Fruit fly (Drosophila melanogaster) whole organism, embryonic: Measurements from ENCODE around the gene CG14220.

Experiments used
- CG1024 ChIP-seq: fragments of 200-800 bp; sonication (Bioruptor generic); IDR thresholded peaks from 2 replicates; pipeline ENCODE4 v1.3.6; 2022; ENCODE audit warnings: missing biosample characterization, missing genetic modification characterization
- CG11085 ChIP-seq: fragments of 200-800 bp; sonication (Bioruptor generic); IDR thresholded peaks from 2 replicates; pipeline ENCODE4 v1.3.6; 2022; ENCODE audit warnings: missing biosample characterization, missing genetic modification characterization
- CG11560 ChIP-seq: fragments of 200-800 bp; sonication (Bioruptor generic); IDR thresholded peaks from 3 replicates; pipeline ENCODE4 v1.3.6; 2022; ENCODE audit warnings: missing biosample characterization, missing genetic modification characterization
- CG12104 ChIP-seq: fragments of 200-800 bp; sonication (Bioruptor generic); optimal IDR thresholded peaks from 3 replicates; lab custom pipeline; 2016; ENCODE audit warnings: missing biosample characterization, missing genetic modification characterization
- CG12744 ChIP-seq: fragments of 200-800 bp; sonication (Bioruptor generic); optimal IDR thresholded peaks from 2 replicates; lab custom pipeline; 2016; ENCODE audit warnings: missing biosample characterization, missing genetic modification characterization
- CG13624 ChIP-seq: fragments of 200-800 bp; sonication (Bioruptor generic); optimal IDR thresholded peaks from 2 replicates; lab custom pipeline; 2016; ENCODE audit warnings: missing biosample characterization, missing genetic modification characterization
- CG13775 ChIP-seq: fragments of 200-800 bp; sonication (Bioruptor generic); optimal IDR thresholded peaks from 3 replicates; lab custom pipeline; 2017; ENCODE audit warnings: missing biosample characterization, mild to moderate bottlenecking, missing genetic modification characterization
- CG14441 ChIP-seq: fragments of 200-800 bp; sonication (Bioruptor generic); IDR thresholded peaks from 2 replicates; pipeline ENCODE4 v1.3.6; 2022; ENCODE audit warnings: missing biosample characterization, missing genetic modification characterization
- CG15269 ChIP-seq: fragments of 200-800 bp; sonication (Bioruptor generic); optimal IDR thresholded peaks from 2 replicates; lab custom pipeline; 2018; ENCODE audit warnings: missing biosample characterization, mild to moderate bottlenecking, missing genetic modification characterization, moderate library complexity
- CG16815 ChIP-seq: fragments of 200-800 bp; sonication (Bioruptor generic); optimal IDR thresholded peaks from 3 replicates; lab custom pipeline; 2017; ENCODE audit warnings: missing biosample characterization, mild to moderate bottlenecking, missing genetic modification characterization
- CG18476 ChIP-seq: fragments of 200-800 bp; sonication (Bioruptor generic); optimal IDR thresholded peaks from 2 replicates; lab custom pipeline; 2016; ENCODE audit warnings: missing biosample characterization, mild to moderate bottlenecking, missing genetic modification characterization
- CG18599 ChIP-seq: fragments of 200-800 bp; sonication (Bioruptor generic); optimal IDR thresholded peaks from 3 replicates; lab custom pipeline; 2017; ENCODE audit warnings: missing biosample characterization, missing genetic modification characterization, mild to moderate bottlenecking, moderate library complexity, missing genetic modification reagents
- CG2875 ChIP-seq: fragments of 200-800 bp; sonication (Bioruptor generic); optimal IDR thresholded peaks from 2 replicates; lab custom pipeline; 2017; ENCODE audit warnings: missing biosample characterization, mild to moderate bottlenecking, missing genetic modification characterization, missing genetic modification reagents
- CG2889 ChIP-seq: fragments of 200-800 bp; sonication (Bioruptor generic); IDR thresholded peaks from 3 replicates; pipeline ENCODE4 v1.3.6; 2022; ENCODE audit warnings: missing biosample characterization, missing genetic modification characterization
- CG30020 ChIP-seq: fragments of 200-800 bp; optimal IDR thresholded peaks from 2 replicates; lab custom pipeline; 2019; ENCODE audit warnings: missing biosample characterization, mild to moderate bottlenecking, missing genetic modification characterization, moderate library complexity
- CG3726 ChIP-seq: fragments of 200-800 bp; sonication (Bioruptor generic); IDR thresholded peaks from 3 replicates; pipeline ENCODE4, ENCODE4 v1.3.6; 2022; ENCODE audit warnings: missing biosample characterization, missing genetic modification characterization
- CG6654 ChIP-seq: fragments of 200-800 bp; sonication (Bioruptor generic); optimal IDR thresholded peaks from 2 replicates; lab custom pipeline; 2017; ENCODE audit warnings: missing biosample characterization, mild to moderate bottlenecking, missing genetic modification characterization
- CG6813 ChIP-seq: fragments of 200-800 bp; sonication (Bioruptor generic); optimal IDR thresholded peaks from 2 replicates; lab custom pipeline; 2017; ENCODE audit warnings: missing biosample characterization, missing genetic modification characterization, mild to moderate bottlenecking, moderate library complexity, missing genetic modification reagents
- CG7357 ChIP-seq: fragments of 200-800 bp; sonication (Bioruptor generic); IDR thresholded peaks from 3 replicates; pipeline ENCODE4 v1.3.6; 2022; ENCODE audit warnings: missing biosample characterization, missing genetic modification characterization
- CG9817 ChIP-seq: fragments of 200-800 bp; sonication (Bioruptor generic); optimal IDR thresholded peaks from 2 replicates; lab custom pipeline; 2018; ENCODE audit warnings: missing biosample characterization, mild to moderate bottlenecking, missing genetic modification characterization, moderate library complexity
- CG9932 ChIP-seq: fragments of 200-800 bp; sonication (Bioruptor generic); IDR thresholded peaks from 2 replicates; pipeline ENCODE4 v1.3.6; 2022; ENCODE audit warnings: missing biosample characterization, missing genetic modification characterization
- CkIIα-i1 ChIP-seq: fragments of 200-800 bp; sonication (Bioruptor generic); IDR thresholded peaks from 2 replicates; pipeline ENCODE4 v1.3.6; 2022; ENCODE audit warnings: missing biosample characterization, missing genetic modification characterization
- CrebB ChIP-seq: fragments of 200-800 bp; sonication (Bioruptor generic); optimal IDR thresholded peaks from 3 replicates; lab custom pipeline; 2018; ENCODE audit warnings: missing biosample characterization, mild to moderate bottlenecking, missing genetic modification characterization
- Fer1 ChIP-seq: fragments of 200-800 bp; sonication (Bioruptor generic); optimal IDR thresholded peaks from 2 replicates; lab custom pipeline; 2017; ENCODE audit warnings: missing biosample characterization, mild to moderate bottlenecking, missing genetic modification characterization
- Hand ChIP-seq: fragments of 200-800 bp; sonication (Bioruptor generic); optimal IDR thresholded peaks from 2 replicates; lab custom pipeline; 2017; ENCODE audit warnings: mild to moderate bottlenecking, missing biosample characterization, missing genetic modification reagents, missing genetic modification characterization
- MTF-1 ChIP-seq: fragments of 200-800 bp; sonication (Bioruptor generic); optimal IDR thresholded peaks from 2 replicates; lab custom pipeline; 2018; ENCODE audit warnings: missing biosample characterization, mild to moderate bottlenecking, missing genetic modification characterization, borderline replicate concordance
- Mes4 ChIP-seq: fragments of 200-800 bp; sonication (Bioruptor generic); optimal IDR thresholded peaks from 2 replicates; lab custom pipeline; 2016; ENCODE audit warnings: missing biosample characterization, missing genetic modification characterization
- Oli ChIP-seq: fragments of 200-800 bp; sonication (Bioruptor generic); optimal IDR thresholded peaks from 2 replicates; lab custom pipeline; 2018; ENCODE audit warnings: missing biosample characterization, mild to moderate bottlenecking, missing genetic modification characterization, moderate library complexity
- Pdp1 ChIP-seq, 2 experiments: fragments of 200-800 bp; sonication (Bioruptor generic); optimal IDR thresholded peaks; 3 replicates each; lab custom pipeline; 2016; ENCODE audit warnings: missing biosample characterization in 2 of 2, missing genetic modification characterization in 2 of 2, mild to moderate bottlenecking in 1 of 2, moderate library complexity in 1 of 2
- Stat92E ChIP-seq, 3 experiments: fragments of >200 bp in 2 of 3; fragments of 200-800 bp in 1 of 3; sonication (Bioruptor generic) in 1 of 3; optimal IDR thresholded peaks; 2 replicates each; lab custom pipeline; 2017 to 2019; ENCODE audit warnings: missing biosample characterization in 3 of 3, missing genetic modification characterization in 3 of 3, mild to moderate bottlenecking in 1 of 3, moderate library complexity in 1 of 3
- YL-1 ChIP-seq: fragments of 200-800 bp; sonication (Bioruptor generic); optimal IDR thresholded peaks from 3 replicates; lab custom pipeline; 2017; ENCODE audit warnings: missing biosample characterization, mild to moderate bottlenecking, missing genetic modification characterization
- ap ChIP-seq: fragments of 200-800 bp; sonication (Bioruptor generic); IDR thresholded peaks from 2 replicates; pipeline ENCODE4 v1.3.6; 2022; ENCODE audit warnings: missing biosample characterization, missing genetic modification characterization
- ato ChIP-seq: fragments of 200-800 bp; sonication (Bioruptor generic); IDR thresholded peaks from 2 replicates; pipeline ENCODE4 v1.3.6; 2022; ENCODE audit warnings: missing biosample characterization, missing genetic modification characterization; ENCODE audit not compliant: partially characterized antibody
- cg ChIP-seq: fragments of 200-800 bp; sonication (Bioruptor generic); optimal IDR thresholded peaks from 3 replicates; lab custom pipeline; 2019; ENCODE audit warnings: missing biosample characterization, mild to moderate bottlenecking, missing genetic modification characterization, moderate library complexity
- corto ChIP-seq: fragments of 200-800 bp; sonication (Bioruptor generic); optimal IDR thresholded peaks from 2 replicates; lab custom pipeline; 2016; ENCODE audit warnings: missing biosample characterization, mild to moderate bottlenecking, missing genetic modification characterization, moderate library complexity
- cwo ChIP-seq: fragments of 200-800 bp; sonication (Bioruptor generic); optimal IDR thresholded peaks from 3 replicates; lab custom pipeline; 2017; ENCODE audit warnings: missing biosample characterization, missing genetic modification characterization, mild to moderate bottlenecking, moderate library complexity, missing genetic modification reagents
- eyg ChIP-seq: fragments of 200-800 bp; sonication (Bioruptor generic); optimal IDR thresholded peaks from 3 replicates; lab custom pipeline; 2016; ENCODE audit warnings: missing biosample characterization, missing genetic modification characterization
- fd96Cb ChIP-seq: fragments of 200-800 bp; sonication (Bioruptor generic); optimal IDR thresholded peaks from 2 replicates; lab custom pipeline; 2018; ENCODE audit warnings: missing biosample characterization, mild to moderate bottlenecking, missing genetic modification characterization, moderate library complexity
- fru ChIP-seq: fragments of >200 bp; optimal IDR thresholded peaks from 2 replicates; lab custom pipeline; 2017
- gro ChIP-seq: fragments of 200-800 bp; sonication (Bioruptor generic); optimal IDR thresholded peaks from 2 replicates; lab custom pipeline; 2016; ENCODE audit warnings: missing biosample characterization, missing genetic modification characterization
- ranshi ChIP-seq: fragments of 200-800 bp; sonication (Bioruptor generic); IDR thresholded peaks from 2 replicates; pipeline ENCODE4 v1.3.6; 2022; ENCODE audit warnings: missing biosample characterization, missing genetic modification characterization
- sim ChIP-seq: fragments of 200-800 bp; sonication (Bioruptor generic); IDR thresholded peaks from 2 replicates; pipeline ENCODE4 v1.3.6; 2022; ENCODE audit warnings: missing biosample characterization, missing genetic modification characterization
- slou ChIP-seq: fragments of 200-800 bp; sonication (Bioruptor generic); optimal IDR thresholded peaks from 3 replicates; lab custom pipeline; 2016; ENCODE audit warnings: missing biosample characterization, missing genetic modification characterization
- sug ChIP-seq: fragments of 200-800 bp; optimal IDR thresholded peaks from 2 replicates; lab custom pipeline; 2019; ENCODE audit warnings: missing biosample characterization, mild to moderate bottlenecking, missing genetic modification characterization, moderate library complexity
- tio ChIP-seq: fragments of 200-800 bp; sonication (Bioruptor generic); optimal IDR thresholded peaks from 2 replicates; lab custom pipeline; 2017; ENCODE audit warnings: missing biosample characterization, missing genetic modification characterization, inconsistent platforms
- tna ChIP-seq: fragments of 200-800 bp; sonication (Bioruptor generic); IDR thresholded peaks from 2 replicates; pipeline ENCODE4 v1.3.6; 2022; ENCODE audit warnings: missing biosample characterization, missing genetic modification characterization; ENCODE audit not compliant: partially characterized antibody
- trem ChIP-seq: fragments of 200-800 bp; optimal IDR thresholded peaks from 3 replicates; lab custom pipeline; 2019; ENCODE audit warnings: missing biosample characterization, mild to moderate bottlenecking, missing genetic modification characterization, moderate library complexity
- unc-4 ChIP-seq: fragments of 200-800 bp; sonication (Bioruptor generic); IDR thresholded peaks from 2 replicates; pipeline ENCODE4 v1.3.6; 2022; ENCODE audit warnings: missing biosample characterization, missing genetic modification characterization; ENCODE audit not compliant: partially characterized antibody
- wdn ChIP-seq: fragments of 200-800 bp; sonication (Bioruptor generic); IDR thresholded peaks from 2 replicates; pipeline ENCODE4 v1.3.6; 2022; ENCODE audit warnings: missing biosample characterization, missing genetic modification characterization

Gene CG14220

DNA sequence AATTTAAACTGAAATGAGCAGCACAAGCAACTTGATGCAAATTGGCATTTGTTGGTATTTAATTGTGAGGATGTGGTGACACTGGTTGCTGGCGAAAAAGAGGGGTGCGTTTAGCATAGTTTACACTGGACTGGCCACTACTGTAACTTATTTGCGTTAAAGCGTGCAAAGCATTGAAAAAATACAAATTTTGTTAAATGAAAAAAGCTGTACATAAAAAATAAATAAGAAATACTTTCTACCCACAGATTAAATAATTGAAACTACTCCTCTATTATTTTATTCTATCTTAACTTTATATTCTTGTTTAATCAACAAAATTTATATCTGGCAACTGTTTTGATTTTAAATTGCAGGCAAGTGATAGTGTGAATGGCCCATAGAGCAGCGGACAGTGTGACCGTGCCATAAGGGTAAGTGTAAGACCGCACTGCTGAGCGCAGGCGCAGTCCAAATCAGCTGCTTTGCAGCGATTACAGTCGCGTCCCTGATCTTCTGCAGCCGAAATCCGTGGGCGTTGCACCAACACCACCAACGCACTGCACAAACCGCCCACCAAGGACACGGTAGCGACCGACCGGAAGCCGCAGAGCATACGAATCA, 35.8 kb downstream of the CG14220 start, which contains the start of the genes Grip84 and car (continued):
- TF ChIP-seq Hand (GFP tag; lab: Kevin White, UChicago) (no peak), MTF-1 (GFP tag; lab: Kevin White, UChicago) (no peak), CG9817 (peak; percentile 84), CG15269 (tag; lab: Kevin White, UChicago) (no peak), cwo (GFP tag; lab: Kevin White, UChicago) (no peak), trem (tag; lab: Kevin White, UChicago) (peak; percentile 60), fru (no peak), YL-1 (GFP tag; lab: Kevin White, UChicago) (peak; percentile 36), unc-4 (GFP tag; lab: Robert Waterston, UW) (no peak), gro (GFP tag; lab: Kevin White, UChicago) (peak; percentile 34), Pdp1 (GFP tag; optimal IDR thresholded peaks at IDR 0.05; lab: Kevin White, UChicago) (peak in 1 of 2 experiments; percentile 63), CG11085 (peak; percentile 49), CG12104 (GFP tag; lab: Kevin White, UChicago) (peak; percentile 29), CG6654 (GFP tag; lab: Kevin White, UChicago) (no peak), ap (GFP tag; lab: Robert Waterston, UW) (peak; percentile 14; the same call in 1 of the 2 replicates), CrebB (tag; lab: Kevin White, UChicago) (peak; percentile 11), CG6813 (GFP tag; lab: Kevin White, UChicago) (no peak), CG13624 (GFP tag; lab: Kevin White, UChicago) (peak; percentile 28), CG18476 (GFP tag; lab: Kevin White, UChicago) (peak; percentile 55), CG13775 (GFP tag; lab: Kevin White, UChicago) (peak; percentile 70), tna (GFP tag; lab: Robert Waterston, UW) (no peak), CG12744 (GFP tag; lab: Kevin White, UChicago) (no peak), CG14441 (GFP tag; lab: Robert Waterston, UW) (peak; percentile 67), wdn (GFP tag; lab: Robert Waterston, UW) (peak; percentile 48; the same call in 1 of the 2 replicates), cg (GFP tag; lab: Kevin White, UChicago) (no peak), CG11560 (0 out of 3 replicates have a peak, but pooled peaks have one; percentile 51), eyg (no peak), ranshi (GFP tag; lab: Robert Waterston, UW) (peak; percentile 46; the same call in 1 of the 2 replicates), CG30020 (tag; lab: Kevin White, UChicago) (peak; percentile 94), CG18599 (no peak), slou (GFP tag; lab: Kevin White, UChicago) (peak; percentile 50), CG9932 (GFP tag; lab: Robert Waterston, UW) (peak; percentile 76; the same call in 1 of the 2 replicates), CG3726 (GFP tag; lab: Robert Waterston, UW) (no peak), Mes4 (no peak), CG7357 (peak; percentile 97), CG2875 (GFP tag; lab: Kevin White, UChicago) (no peak), corto (no peak), ato (no peak), CG1024 (GFP tag; lab: Robert Waterston, UW) (no peak; the same call in 1 of the 2 replicates), sim (no peak), Fer1 (GFP tag; lab: Kevin White, UChicago) (no peak), Stat92E (GFP tag; optimal IDR thresholded peaks at IDR 0.05; lab: Kevin White, UChicago) (no peak), CG16815 (GFP tag; lab: Kevin White, UChicago) (peak; percentile 78), fd96Cb (tag; lab: Kevin White, UChicago) (peak; percentile 56), CkIIα-i1 (GFP tag; lab: Robert Waterston, UW) (no peak), tio (no peak), Oli (peak; percentile 61), CG2889 (GFP tag; lab: Robert Waterston, UW) (0 out of 3 replicates have a peak, but pooled peaks have one; percentile 36), sug (tag; lab: Kevin White, UChicago) (peak; percentile 79)
